Comparison of ENCODE assay signal across 2 fruit fly cellular contexts in genomic region chr3L:12692561-12692880, dm6.
TF ChIP-seq lines count a peak whose summit lies in the region.

No protein-coding gene starts in this region.

- no peak for TF ChIP-seq CTCF in whole organism, embryonic (GFP tag; optimal IDR thresholded peaks at IDR 0.05; lab: Kevin White, UChicago)

TF ChIP-seq in whole organism, embryonic, 481 proteins besides CTCF, POLR2A, EP300 and RAD21:
- TF ChIP-seq Dip2 (GFP tag; IDR thresholded peaks at IDR 0.05; lab: Robert Waterston, UW) (no peak), mirr (GFP tag; optimal IDR thresholded peaks at IDR 0.05; lab: Kevin White, UChicago) (peak; percentile 97), Med (GFP tag; lab: Kevin White, UChicago) (peak; percentile 24), chif (GFP tag; optimal IDR thresholded peaks at IDR 0.05; lab: Kevin White, UChicago) (no peak), CG13775 (GFP tag; optimal IDR thresholded peaks at IDR 0.05; lab: Kevin White, UChicago) (no peak), CG11504 (tag; optimal IDR thresholded peaks at IDR 0.05; lab: Kevin White, UChicago) (peak; percentile 55), chm (GFP tag; IDR thresholded peaks at IDR 0.05; lab: Robert Waterston, UW) (no peak), gro (GFP tag; optimal IDR thresholded peaks at IDR 0.05; lab: Kevin White, UChicago) (no peak), CG4360 (GFP tag; IDR thresholded peaks at IDR 0.05; lab: Robert Waterston, UW) (peak; percentile 98), CG33557 (GFP tag; optimal IDR thresholded peaks at IDR 0.05; lab: Kevin White, UChicago) (no peak), Six4 (GFP tag; optimal IDR thresholded peaks at IDR 0.05; lab: Kevin White, UChicago) (no peak)
TF ChIP-seq in whole organism, embryonic: peak in this region for 4.

TF ChIP-seq in whole organism, wandering third instar larva, 38 proteins besides CTCF, POLR2A, EP300 and RAD21:
- TF ChIP-seq rgr (GFP tag; optimal IDR thresholded peaks at IDR 0.05; lab: Kevin White, UChicago) (no peak), Dfd (GFP tag; optimal IDR thresholded peaks at IDR 0.05; lab: Kevin White, UChicago) (peak; percentile 81)

Comparison
In these comparisons a context has a peak if more than half of its experiments do, and no peak if none do; other contexts are left out.
1. Of the 10 proteins assayed by ChIP-seq in both whole organism, embryonic and whole organism, wandering third instar larva: peak only in whole organism, embryonic: none; only in whole organism, wandering third instar larva: Dfd; in both: none; in neither: 9.